Fruit fly (Drosophila melanogaster): ENCODE data around the gene PolE1.
A peak's percentile ranks its signal among the peaks of the same experiment; 100 is the strongest.

Gene PolE1

DNA sequence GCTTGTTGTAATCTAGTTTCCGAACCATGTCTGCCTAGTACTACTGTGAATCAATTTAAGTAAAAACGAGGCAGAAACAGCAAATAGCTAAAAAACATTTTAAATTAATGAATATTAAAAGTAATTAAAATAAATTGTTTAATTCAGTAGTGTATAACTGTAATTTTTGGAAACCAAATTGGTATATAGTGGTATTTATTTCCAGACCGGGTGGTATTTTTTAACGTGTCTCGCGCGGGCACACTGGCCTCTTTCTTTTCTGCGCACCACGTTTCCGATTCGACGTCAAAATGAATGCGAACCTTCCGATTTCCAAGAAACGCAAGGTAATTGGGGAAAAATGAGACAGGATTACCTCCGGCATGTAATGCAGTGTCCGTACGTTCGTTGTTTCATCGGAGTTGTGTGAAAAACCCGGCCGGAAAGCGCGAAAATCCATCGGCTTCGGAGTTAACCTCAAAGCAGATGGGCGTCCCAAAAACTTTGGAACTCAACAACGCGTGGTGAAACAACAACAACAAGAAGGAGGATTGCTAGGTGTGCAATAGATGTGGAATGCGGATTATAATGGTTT is 10.7 kb downstream of the PolE1 start, which contains the start of gene RpS3 (continued):
- TF ChIP-seq onecut (GFP tag; IDR thresholded peaks at IDR 0.05) = no peak
- TF ChIP-seq CG14014 (GFP tag; IDR thresholded peaks at IDR 0.05) = no peak; the same call in 1 of the 2 replicates
- peak; percentile 21 for TF ChIP-seq CG17829 (tag; optimal IDR thresholded peaks at IDR 0.05)
- no peak for TF ChIP-seq Kr (GFP tag; optimal IDR thresholded peaks at IDR 0.05)
- no peak for TF ChIP-seq ham (GFP tag; IDR thresholded peaks at IDR 0.05)
- peak; percentile 10 for TF ChIP-seq CG17186 (GFP tag; optimal IDR thresholded peaks at IDR 0.05)
- TF ChIP-seq D19B (GFP tag; optimal IDR thresholded peaks at IDR 0.05) = no peak
- TF ChIP-seq fd64A (GFP tag; optimal IDR thresholded peaks at IDR 0.05) = no peak
- peak; percentile 29; the same call in 1 of the 2 replicates for TF ChIP-seq sob (GFP tag; IDR thresholded peaks at IDR 0.05)
- no peak for TF ChIP-seq ftz-f1 (GFP tag; optimal IDR thresholded peaks at IDR 0.05)
- TF ChIP-seq NK7.1 (GFP tag; optimal IDR thresholded peaks at IDR 0.05) = no peak
- no peak for TF ChIP-seq Neu2 (GFP tag; optimal IDR thresholded peaks at IDR 0.05; ENCODE audit: borderline replicate concordance)
- no peak for TF ChIP-seq TFAM (GFP tag; optimal IDR thresholded peaks at IDR 0.05)
- no peak for TF ChIP-seq Dip2 (GFP tag; IDR thresholded peaks at IDR 0.05)
- no peak for TF ChIP-seq CHES-1-like (GFP tag; optimal IDR thresholded peaks at IDR 0.05)
- TF ChIP-seq her (GFP tag; optimal IDR thresholded peaks at IDR 0.05) = no peak
- no peak for TF ChIP-seq CG2199 (GFP tag; IDR thresholded peaks at IDR 0.05)
- TF ChIP-seq CG16813 (GFP tag; IDR thresholded peaks at IDR 0.05; ENCODE audit: partially characterized antibody) = no peak
- peak; percentile 3 for TF ChIP-seq CG3407 (GFP tag; optimal IDR thresholded peaks at IDR 0.05)
- TF ChIP-seq sim (GFP tag; IDR thresholded peaks at IDR 0.05) = no peak
- TF ChIP-seq Six4 (GFP tag; optimal IDR thresholded peaks at IDR 0.05) = no peak
- no peak for TF ChIP-seq cato (GFP tag; optimal IDR thresholded peaks at IDR 0.05; ENCODE audit: borderline replicate concordance)
- TF ChIP-seq CG18476 (GFP tag; optimal IDR thresholded peaks at IDR 0.05) = no peak
- TF ChIP-seq Opbp (GFP tag; IDR thresholded peaks at IDR 0.05; ENCODE audit: partially characterized antibody) = no peak
- no peak for TF ChIP-seq bab2 (GFP tag; optimal IDR thresholded peaks at IDR 0.05)
- TF ChIP-seq CG6272 (GFP tag; IDR thresholded peaks at IDR 0.05) = no peak
- no peak for TF ChIP-seq Gug (GFP tag; IDR thresholded peaks at IDR 0.05)
- TF ChIP-seq Scr (GFP tag; IDR thresholded peaks at IDR 0.05; ENCODE audit: partially characterized antibody) = no peak
- no peak for TF ChIP-seq wek (GFP tag; optimal IDR thresholded peaks at IDR 0.05)
- TF ChIP-seq wor (GFP tag; IDR thresholded peaks at IDR 0.05) = no peak
- TF ChIP-seq pita (GFP tag; optimal IDR thresholded peaks at IDR 0.05) = peak; percentile 80
- TF ChIP-seq ac (GFP tag; optimal IDR thresholded peaks at IDR 0.05) = no peak
- peak; percentile 44 for TF ChIP-seq CG2875 (GFP tag; optimal IDR thresholded peaks at IDR 0.05)
- peak; percentile 78 for TF ChIP-seq ewg (GFP tag; optimal IDR thresholded peaks at IDR 0.05)
- TF ChIP-seq Xbp1 (GFP tag; optimal IDR thresholded peaks at IDR 0.05) = no peak
- no peak; the same call in 1 of the 3 replicates for TF ChIP-seq CG17361 (GFP tag; IDR thresholded peaks at IDR 0.05)
- TF ChIP-seq insv (GFP tag; optimal IDR thresholded peaks at IDR 0.05) = peak in 1 of 2 experiments; percentile 35
- no peak for TF ChIP-seq gro (GFP tag; optimal IDR thresholded peaks at IDR 0.05)
- TF ChIP-seq Sin3A (optimal IDR thresholded peaks at IDR 0.05) = peak; percentile 24
- TF ChIP-seq nerfin-2 (GFP tag; IDR thresholded peaks at IDR 0.05; ENCODE audit: partially characterized antibody) = no peak
- TF ChIP-seq CG16779 (GFP tag; IDR thresholded peaks at IDR 0.05) = no peak
- no peak for TF ChIP-seq CG16863 (GFP tag; optimal IDR thresholded peaks at IDR 0.05)
- no peak for TF ChIP-seq CG3838 (GFP tag; optimal IDR thresholded peaks at IDR 0.05)
- no peak for TF ChIP-seq ranshi (GFP tag; IDR thresholded peaks at IDR 0.05)
- no peak for TF ChIP-seq CG31388 (GFP tag; optimal IDR thresholded peaks at IDR 0.05)
- no peak for TF ChIP-seq ara (GFP tag; IDR thresholded peaks at IDR 0.05)
- peak; percentile 81 for TF ChIP-seq sens (GFP tag)
- no peak for TF ChIP-seq gt (GFP tag; IDR thresholded peaks at IDR 0.05)
- peak; percentile 50 for TF ChIP-seq CG12659 (GFP tag; optimal IDR thresholded peaks at IDR 0.05)
- TF ChIP-seq stc (GFP tag; IDR thresholded peaks at IDR 0.05) = peak; percentile 16; the same call in 1 of the 2 replicates
- TF ChIP-seq Nf-YA (GFP tag; IDR thresholded peaks at IDR 0.05) = no peak
- TF ChIP-seq Fer1 (GFP tag; optimal IDR thresholded peaks at IDR 0.05) = peak; percentile 63
